Worm (Caenorhabditis elegans) whole organism, L2 larva: ENCODE data around the gene F08F3.1.

Experiments
- R02D3.7 ChIP-seq: fragments of 150-350 bp; optimal IDR thresholded peaks from 2 replicates; lab custom pipeline; 2014; ENCODE audit warnings: missing biosample characterization, missing genetic modification characterization
- alr-1 ChIP-seq: fragments of 150-350 bp; optimal IDR thresholded peaks from 2 replicates; lab custom pipeline; 2014; ENCODE audit warnings: missing biosample characterization, missing genetic modification characterization
- dmd-4 ChIP-seq: sonication (generic microtip); optimal IDR thresholded peaks from 2 replicates; lab custom pipeline; 2017; ENCODE audit warnings: missing biosample characterization, missing genetic modification characterization
- egl-27 ChIP-seq: sonication (generic microtip); optimal IDR thresholded peaks from 3 replicates; lab custom pipeline; 2017; ENCODE audit warnings: missing biosample characterization, missing genetic modification reagents, missing genetic modification characterization
- lin-13 ChIP-seq: fragments of 150-350 bp; optimal IDR thresholded peaks from 2 replicates; lab custom pipeline; 2014; ENCODE audit warnings: missing biosample characterization, missing genetic modification reagents, missing genetic modification characterization
- nhr-11 ChIP-seq: fragments of 150-350 bp; optimal IDR thresholded peaks from 2 replicates; lab custom pipeline; 2014; ENCODE audit warnings: missing biosample characterization, missing genetic modification characterization
- unc-62 ChIP-seq: fragments of 150-350 bp; optimal IDR thresholded peaks from 2 replicates; lab custom pipeline; 2014; ENCODE audit warnings: missing biosample characterization, missing genetic modification reagents, missing genetic modification characterization

DNA sequence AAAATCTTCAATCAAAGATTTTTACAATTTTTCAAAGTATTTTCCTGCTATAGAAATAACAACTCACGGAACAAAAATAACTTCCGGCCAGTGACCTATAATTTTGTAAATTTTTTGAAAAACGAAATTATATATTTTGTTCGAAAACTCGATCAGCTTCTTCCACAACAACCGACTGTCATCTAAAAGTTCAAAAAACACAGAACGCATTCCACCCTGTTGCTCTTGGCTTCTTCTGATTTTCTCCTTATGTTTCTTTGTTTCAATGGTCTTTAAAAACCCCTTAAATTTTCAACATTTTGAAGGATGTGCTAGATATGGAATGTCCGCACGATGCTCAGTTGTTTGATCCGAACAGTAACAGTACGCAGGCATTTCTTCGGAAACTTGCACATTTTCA is 40.9 kb upstream of the F08F3.1 start, which contains the start of gene dmsr-7:
- no peak for TF ChIP-seq egl-27 (tag; lab: Kevin White, UChicago)
- no peak for TF ChIP-seq R02D3.7
- TF ChIP-seq alr-1 = no peak
- no peak for TF ChIP-seq unc-62 (GFP tag; lab: Kevin White, UChicago)
- TF ChIP-seq dmd-4 (tag; lab: Kevin White, UChicago) = no peak
- TF ChIP-seq lin-13 (GFP tag; lab: Kevin White, UChicago) = no peak
- no peak for TF ChIP-seq nhr-11 (tag; lab: Kevin White, UChicago)
